Worm (Caenorhabditis elegans): Measurements from ENCODE around the gene Y45F10B.9.
"Not testable (repeated sequence)": the region's sequence is repeated elsewhere in the genome, so short reads cannot be mapped to it uniquely, and the experiment has no call there.

Y45F10B.9 gene

DNA sequence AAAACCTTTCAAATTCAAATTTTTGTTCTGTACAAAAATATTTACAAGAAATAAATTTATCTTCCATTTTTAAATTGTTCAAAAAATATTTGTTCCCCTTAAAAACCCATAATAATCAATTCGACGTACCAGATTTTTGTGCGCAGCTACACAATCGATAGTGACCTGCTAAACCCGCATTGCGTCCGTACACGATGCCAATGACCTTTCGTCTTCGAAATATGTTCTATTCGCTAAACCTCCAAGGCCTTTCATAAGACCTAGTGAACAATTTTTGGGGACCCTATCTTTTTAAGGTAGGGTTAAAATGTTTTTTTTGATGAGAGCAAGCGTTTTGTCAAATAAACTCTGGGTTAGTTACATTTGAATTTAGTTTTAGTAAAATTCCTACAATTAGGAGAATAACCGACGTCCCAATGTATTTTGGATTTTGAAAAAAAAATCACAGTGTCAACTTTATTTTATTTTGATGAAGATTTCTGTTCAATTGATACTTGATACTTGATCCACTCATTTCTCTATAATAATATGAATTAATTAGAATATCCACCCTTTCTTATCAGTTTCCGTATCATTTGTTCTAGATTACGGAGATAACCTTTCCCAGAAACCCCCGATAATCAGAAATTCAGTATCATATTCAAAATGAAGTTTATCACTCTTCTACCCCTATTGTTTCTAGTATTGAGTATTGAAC lies 4.4 kb upstream of the Y45F10B.9 start, which contains the start of gene Y45F10B.59:
Gene Y45F10B.59, plus strand, starts transcription at position 647 of the 697 bp plus-strand sequence.
- TF ChIP-seq flt-1 (GFP tag; IDR thresholded peaks at IDR 0.05) = no peak
- no peak for TF ChIP-seq cog-1 (tag; optimal IDR thresholded peaks at IDR 0.05)

DNA sequence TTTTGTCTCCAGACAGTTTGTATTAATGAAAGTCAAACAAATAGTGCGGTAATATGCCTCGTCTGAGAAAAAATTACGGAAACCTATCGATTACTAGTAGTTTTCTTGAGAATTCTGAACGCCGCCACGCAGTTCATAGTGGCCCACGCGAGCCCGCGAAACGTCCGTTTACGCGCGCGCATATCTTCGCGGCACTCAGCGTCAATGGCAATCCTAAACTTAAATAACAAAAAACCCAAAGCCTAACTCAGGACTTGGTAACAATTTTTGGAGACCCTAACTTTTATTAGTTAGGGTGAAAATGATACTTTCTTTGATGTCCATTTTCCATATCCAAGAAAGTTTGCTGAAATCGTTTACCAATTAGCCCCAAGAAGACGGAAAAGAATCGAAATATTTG lies 3.7 kb upstream of the Y45F10B.9 start:
- TF ChIP-seq ztf-23 (GFP tag; IDR thresholded peaks at IDR 0.05) = no peak
- no peak for TF ChIP-seq klf-2 (GFP tag; conservative IDR thresholded peaks at IDR 0.05)
- no peak for TF ChIP-seq med-1 (GFP tag; optimal IDR thresholded peaks at IDR 0.05; ENCODE audit: insufficient read depth)
- no peak for TF ChIP-seq tab-1 (GFP tag; IDR thresholded peaks at IDR 0.05)
- TF ChIP-seq flt-1 (GFP tag; IDR thresholded peaks at IDR 0.05) = no peak
- no peak for TF ChIP-seq cog-1 (tag; optimal IDR thresholded peaks at IDR 0.05)
- no peak for TF ChIP-seq ztf-29 (GFP tag; IDR thresholded peaks at IDR 0.05)
- TF ChIP-seq ref-1 (GFP tag; conservative IDR thresholded peaks at IDR 0.05) = no peak
- no peak for TF ChIP-seq T22C8.4 (GFP tag; IDR thresholded peaks at IDR 0.05)

DNA sequence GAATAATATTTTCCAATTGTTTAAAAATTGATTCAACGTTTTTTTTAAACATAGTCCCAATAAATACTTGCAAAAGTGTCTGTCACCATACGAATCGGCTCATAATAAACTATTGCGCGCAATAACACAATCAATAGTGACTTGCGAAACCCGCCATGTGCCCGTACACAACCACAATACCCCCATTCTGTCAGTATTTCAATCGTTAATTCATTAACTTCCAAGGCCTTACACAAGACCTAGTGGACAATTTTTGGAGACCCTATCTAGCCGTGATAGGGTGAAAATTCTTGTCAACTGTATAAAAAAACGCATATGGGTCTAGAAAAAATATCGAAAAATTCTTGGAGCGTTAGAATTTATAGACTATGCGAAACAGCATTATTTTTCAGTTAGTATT lies 2.9 kb upstream of the Y45F10B.9 start:
- no peak for TF ChIP-seq ztf-23 (GFP tag; IDR thresholded peaks at IDR 0.05)
- TF ChIP-seq klf-2 (GFP tag; conservative IDR thresholded peaks at IDR 0.05) = no peak
- no peak for TF ChIP-seq med-1 (GFP tag; optimal IDR thresholded peaks at IDR 0.05; ENCODE audit: insufficient read depth)
- TF ChIP-seq cog-1 (tag; optimal IDR thresholded peaks at IDR 0.05) = no peak

DNA sequence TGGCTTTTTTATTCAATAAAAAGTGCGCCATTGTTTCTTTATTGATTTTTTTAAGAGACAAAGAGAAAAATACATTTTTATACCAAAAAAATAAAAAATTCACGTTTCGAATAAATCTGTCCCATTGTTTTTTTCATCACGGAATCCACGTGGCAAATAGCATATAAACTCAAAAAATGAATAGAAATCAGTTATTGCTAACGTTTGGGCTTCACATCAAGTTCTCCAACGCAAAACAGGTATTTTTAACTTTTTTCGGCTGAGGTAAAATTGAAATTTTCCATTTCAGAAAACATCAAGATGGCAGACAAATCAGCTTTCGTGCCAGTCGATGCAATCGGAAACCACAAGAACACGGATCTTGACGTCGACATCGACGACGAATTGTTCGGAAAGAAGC lies 4.4 kb downstream of the Y45F10B.9 start, which contains the start of gene Y45F10B.3:
Gene Y45F10B.3, plus strand, starts transcription at position 301 of the 400 bp plus-strand sequence.
- TF ChIP-seq ztf-29 (GFP tag; IDR thresholded peaks at IDR 0.05) = no peak
- TF ChIP-seq flt-1 (GFP tag; IDR thresholded peaks at IDR 0.05) = no peak
- no peak for TF ChIP-seq ztf-23 (GFP tag; IDR thresholded peaks at IDR 0.05)
- no peak for TF ChIP-seq tab-1 (GFP tag; IDR thresholded peaks at IDR 0.05)
- TF ChIP-seq T22C8.4 (GFP tag; IDR thresholded peaks at IDR 0.05) = no peak
- TF ChIP-seq med-1 (GFP tag; optimal IDR thresholded peaks at IDR 0.05; ENCODE audit: insufficient read depth) = no peak
- TF ChIP-seq cog-1 (tag; optimal IDR thresholded peaks at IDR 0.05) = no peak
- no peak for TF ChIP-seq klf-2 (GFP tag; conservative IDR thresholded peaks at IDR 0.05)
- no peak for TF ChIP-seq ref-1 (GFP tag; conservative IDR thresholded peaks at IDR 0.05)

DNA sequence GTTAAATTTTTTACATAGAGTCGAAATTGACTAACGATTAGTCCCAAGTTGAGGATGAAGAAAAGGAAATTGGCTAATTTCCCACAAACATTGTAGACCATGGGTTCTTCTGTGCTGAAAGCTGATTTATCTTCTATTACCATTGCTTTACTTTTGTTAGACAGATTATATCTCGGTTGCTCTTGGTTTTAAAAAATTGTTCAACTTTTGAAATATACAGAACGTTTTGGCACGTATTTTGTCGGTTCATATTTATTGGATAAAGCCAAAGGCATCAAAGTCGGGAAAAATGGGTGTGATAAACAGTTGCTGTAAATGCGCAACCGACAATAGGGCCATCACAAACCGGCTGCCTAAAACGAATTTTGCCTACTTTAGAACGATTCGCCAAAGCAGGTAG lies 6.1 kb downstream of the Y45F10B.9 start, which contains the start of gene tsp-5:
Gene tsp-5, minus strand, starts transcription at position 101 of the 400 bp plus-strand sequence.
- no peak for TF ChIP-seq med-1 (GFP tag; optimal IDR thresholded peaks at IDR 0.05; ENCODE audit: insufficient read depth)
- TF ChIP-seq flt-1 (GFP tag; IDR thresholded peaks at IDR 0.05) = no peak
- TF ChIP-seq ztf-29 (GFP tag; IDR thresholded peaks at IDR 0.05) = no peak
- no peak for TF ChIP-seq tab-1 (GFP tag; IDR thresholded peaks at IDR 0.05)
- no peak for TF ChIP-seq ztf-23 (GFP tag; IDR thresholded peaks at IDR 0.05)
- TF ChIP-seq klf-2 (GFP tag; conservative IDR thresholded peaks at IDR 0.05) = no peak
- TF ChIP-seq T22C8.4 (GFP tag; IDR thresholded peaks at IDR 0.05) = no peak
- no peak for TF ChIP-seq cog-1 (tag; optimal IDR thresholded peaks at IDR 0.05)
- no peak for TF ChIP-seq ref-1 (GFP tag; conservative IDR thresholded peaks at IDR 0.05)

DNA sequence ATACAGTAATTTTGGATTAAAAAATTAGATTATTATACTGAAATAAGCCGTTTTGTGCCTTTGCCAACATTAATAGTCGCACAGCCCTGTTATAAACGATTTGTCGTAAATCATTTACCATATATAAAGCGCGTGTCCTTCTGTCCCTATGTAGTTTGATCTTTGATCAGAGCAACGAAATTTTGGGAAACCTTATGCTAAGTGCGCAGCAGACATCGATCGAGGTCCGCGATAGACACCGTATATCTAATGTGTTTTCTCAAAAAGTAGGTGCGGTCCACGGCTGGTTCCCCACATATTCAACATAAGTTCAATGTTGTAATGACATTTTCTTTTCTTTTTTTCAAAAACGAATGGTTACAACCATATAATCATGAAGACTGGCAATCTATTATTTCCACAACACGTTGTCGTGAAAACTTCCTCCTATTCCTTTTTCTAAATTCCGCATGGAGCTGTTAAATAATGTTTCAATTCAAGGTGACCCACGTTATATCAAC lies 9.1 kb downstream of the Y45F10B.9 start, which contains the start of gene sru-9:
Gene sru-9, plus strand, starts transcription at position 450 of the 500 bp plus-strand sequence.
- not testable (repeated sequence) for TF ChIP-seq T22C8.4 (GFP tag; IDR thresholded peaks at IDR 0.05); ztf-23 (GFP tag; IDR thresholded peaks at IDR 0.05); klf-2 (GFP tag; conservative IDR thresholded peaks at IDR 0.05)

DNA sequence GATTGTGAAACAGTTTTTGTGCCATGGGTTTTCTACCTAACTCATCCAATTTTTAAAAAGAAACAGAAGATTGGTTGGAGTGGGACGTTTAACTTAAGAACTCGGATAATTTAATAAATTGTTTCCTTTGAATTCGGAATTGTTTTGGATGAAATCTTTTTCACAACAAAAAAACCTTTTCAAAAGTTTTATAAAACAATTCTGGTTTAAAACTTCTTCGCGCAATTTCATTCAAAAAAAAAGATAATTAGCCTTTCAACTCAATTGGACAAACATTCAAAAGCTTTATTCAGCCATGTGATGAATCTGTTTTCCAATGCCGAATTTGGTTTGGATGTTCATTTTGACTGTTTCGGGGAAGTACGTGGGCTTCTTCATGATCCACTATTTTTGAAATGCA lies 10.5 kb downstream of the Y45F10B.9 start, which contains the start of gene Y45F10B.12:
Gene Y45F10B.12, plus strand, starts transcription at position 301 of the 400 bp plus-strand sequence.
- no peak for TF ChIP-seq cog-1 (tag; optimal IDR thresholded peaks at IDR 0.05)
- TF ChIP-seq ztf-23 (GFP tag; IDR thresholded peaks at IDR 0.05) = no peak
- no peak for TF ChIP-seq med-1 (GFP tag; optimal IDR thresholded peaks at IDR 0.05; ENCODE audit: insufficient read depth)
- TF ChIP-seq ref-1 (GFP tag; conservative IDR thresholded peaks at IDR 0.05) = no peak
- no peak for TF ChIP-seq T22C8.4 (GFP tag; IDR thresholded peaks at IDR 0.05)
- no peak for TF ChIP-seq klf-2 (GFP tag; conservative IDR thresholded peaks at IDR 0.05)
- no peak for TF ChIP-seq flt-1 (GFP tag; IDR thresholded peaks at IDR 0.05)
- no peak for TF ChIP-seq ztf-29 (GFP tag; IDR thresholded peaks at IDR 0.05)
- TF ChIP-seq tab-1 (GFP tag; IDR thresholded peaks at IDR 0.05) = no peak

DNA sequence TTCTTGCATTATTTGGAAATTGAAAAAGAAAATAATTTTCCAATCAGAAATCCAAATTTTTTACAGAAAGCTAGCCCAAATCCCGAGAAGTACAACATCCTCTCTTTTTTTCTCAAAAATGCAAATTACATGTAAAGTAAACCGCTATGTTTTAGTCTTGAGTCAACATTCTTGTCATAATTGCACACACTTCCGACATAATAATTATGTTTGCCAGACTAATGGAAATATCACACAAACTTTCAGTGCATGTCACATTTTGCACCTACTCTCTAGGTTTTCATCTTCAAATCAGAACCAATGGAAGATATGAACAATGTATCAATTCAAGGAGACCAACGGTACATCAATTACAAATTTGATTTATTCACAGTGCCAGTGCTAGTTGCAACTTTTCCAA lies 13.1 kb downstream of the Y45F10B.9 start, which contains the start of gene sru-11:
Gene sru-11, plus strand, starts transcription at position 301 of the 400 bp plus-strand sequence.
- TF ChIP-seq tab-1 (GFP tag; IDR thresholded peaks at IDR 0.05) (no peak), T22C8.4 (GFP tag; IDR thresholded peaks at IDR 0.05) (no peak), med-1 (GFP tag; optimal IDR thresholded peaks at IDR 0.05; ENCODE audit: insufficient read depth) (no peak), ref-1 (GFP tag; conservative IDR thresholded peaks at IDR 0.05) (no peak), flt-1 (GFP tag; IDR thresholded peaks at IDR 0.05) (no peak), ztf-29 (GFP tag; IDR thresholded peaks at IDR 0.05) (no peak)

DNA sequence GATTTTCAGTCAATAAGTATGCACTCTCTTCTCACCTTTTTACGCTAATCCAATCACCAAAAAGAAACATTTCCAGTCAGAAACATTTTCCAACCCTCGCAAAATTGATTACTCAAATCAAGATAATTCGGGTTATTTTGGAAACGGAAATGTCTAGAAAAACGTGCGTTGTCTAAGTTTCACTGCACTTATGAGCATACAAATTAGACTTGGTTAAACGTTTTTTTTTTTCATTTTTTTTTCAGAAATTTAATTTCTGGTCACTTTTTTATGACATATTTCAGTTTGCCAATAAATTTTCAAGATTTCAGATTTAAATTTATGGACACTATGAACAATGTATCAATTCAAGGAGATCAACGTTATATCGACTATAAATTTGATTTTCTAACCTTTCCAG lies 14.8 kb downstream of the Y45F10B.9 start, which contains the start of gene sru-12:
Gene sru-12, plus strand, starts transcription at position 301 of the 400 bp plus-strand sequence.
- no peak for TF ChIP-seq T22C8.4 (GFP tag; IDR thresholded peaks at IDR 0.05)
- no peak for TF ChIP-seq ref-1 (GFP tag; conservative IDR thresholded peaks at IDR 0.05)
- TF ChIP-seq tab-1 (GFP tag; IDR thresholded peaks at IDR 0.05) = no peak

DNA sequence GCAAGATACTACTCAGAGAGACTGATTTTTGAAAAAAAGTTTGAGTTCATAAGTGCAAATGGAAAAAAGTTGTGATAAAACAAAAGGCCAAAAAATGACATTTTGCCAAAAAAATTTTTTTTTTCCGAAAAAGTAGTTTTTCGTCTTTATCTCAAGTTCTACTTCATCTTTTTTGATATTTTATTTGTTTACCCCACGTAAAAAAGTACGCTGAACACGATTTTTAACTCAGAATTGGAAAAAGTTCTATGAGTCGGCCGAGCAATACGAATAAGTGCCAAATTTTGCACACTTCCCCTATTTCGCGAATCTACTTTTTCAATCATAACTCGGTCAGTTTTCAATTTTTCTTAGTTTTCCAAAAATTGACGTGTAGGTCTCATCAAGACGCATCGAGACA lies 18.8 kb downstream of the Y45F10B.9 start, which contains the start of gene sru-16:
Gene sru-16, plus strand, starts transcription at position 301 of the 400 bp plus-strand sequence.
- TF ChIP-seq klf-2 (GFP tag; conservative IDR thresholded peaks at IDR 0.05); ztf-23 (GFP tag; IDR thresholded peaks at IDR 0.05); ztf-29 (GFP tag; IDR thresholded peaks at IDR 0.05): not testable (repeated sequence)

Data from whole organism, midembryonic.